Worm (Caenorhabditis elegans): Measurements from ENCODE around the gene R08D7.5.
"Not testable (repeated sequence)": the region's sequence is repeated elsewhere in the genome, so short reads cannot be mapped to it uniquely, and the experiment has no call there.

The R08D7.5 gene

DNA sequence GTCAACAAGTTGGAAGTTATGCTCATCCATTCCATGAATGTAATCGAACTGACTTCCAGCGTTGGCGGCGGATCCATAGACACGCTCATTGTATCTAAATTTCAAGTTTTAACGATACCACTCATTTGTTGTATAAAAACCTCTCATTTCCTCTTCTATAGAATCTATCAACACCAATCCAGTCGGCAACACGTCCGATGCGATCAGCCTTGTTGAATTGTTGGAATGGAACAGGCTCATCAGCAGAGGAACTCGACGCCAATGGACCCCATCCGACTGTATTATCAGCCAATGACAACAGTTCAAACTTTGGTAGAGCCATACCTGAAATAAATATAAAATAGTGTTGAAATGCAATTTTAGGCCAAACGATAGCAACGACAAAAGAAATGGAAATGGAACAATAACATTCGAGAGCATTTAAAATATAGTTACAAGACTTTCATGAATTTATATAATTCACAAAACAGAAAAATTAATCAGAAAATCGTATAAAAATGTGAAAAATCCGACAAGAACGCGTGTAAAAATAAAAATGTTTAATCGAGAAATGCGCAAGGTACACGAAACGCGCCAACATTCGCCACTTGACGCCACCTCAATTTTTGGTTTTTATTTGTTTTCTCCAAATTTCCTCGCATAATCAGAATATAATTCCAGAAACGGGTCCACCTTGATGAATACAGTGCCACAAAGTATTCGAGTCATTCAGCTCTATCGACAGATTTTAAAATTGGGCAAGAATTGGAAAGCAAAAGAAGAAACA lies 2.5 kb upstream of the R08D7.5 start, which contains the start of the genes eif-3.D and R08D7.4:
TSS of gene eif-3.D (minus strand) at position 324 of the 766 bp plus-strand sequence.
TSS of gene R08D7.4 (plus strand) at position 638 of the 766 bp plus-strand sequence.
- TF ChIP-seq unc-62 (GFP tag; optimal IDR thresholded peaks at IDR 0.05), result no peak

DNA sequence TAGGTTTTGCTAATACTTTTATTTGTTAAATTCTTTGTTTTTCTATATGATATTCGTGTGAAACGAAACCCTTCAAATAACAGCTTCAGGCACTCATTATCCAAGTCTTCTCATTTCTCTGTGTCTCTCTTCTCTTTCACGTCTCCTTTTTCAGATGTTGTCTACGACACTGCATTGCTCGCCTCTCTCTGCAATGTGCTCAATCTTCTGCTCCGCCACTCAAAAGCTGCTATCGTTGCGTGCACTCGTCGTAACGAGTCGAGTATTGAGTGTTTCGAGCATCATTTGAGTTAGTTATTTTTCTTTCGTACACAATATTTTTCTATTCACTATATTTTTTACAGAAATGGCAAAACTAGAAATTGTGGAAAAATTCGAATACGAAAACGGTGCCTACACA lies 763 bp upstream of the R08D7.5 start:
- no peak for TF ChIP-seq unc-62 (GFP tag; optimal IDR thresholded peaks at IDR 0.05)

DNA sequence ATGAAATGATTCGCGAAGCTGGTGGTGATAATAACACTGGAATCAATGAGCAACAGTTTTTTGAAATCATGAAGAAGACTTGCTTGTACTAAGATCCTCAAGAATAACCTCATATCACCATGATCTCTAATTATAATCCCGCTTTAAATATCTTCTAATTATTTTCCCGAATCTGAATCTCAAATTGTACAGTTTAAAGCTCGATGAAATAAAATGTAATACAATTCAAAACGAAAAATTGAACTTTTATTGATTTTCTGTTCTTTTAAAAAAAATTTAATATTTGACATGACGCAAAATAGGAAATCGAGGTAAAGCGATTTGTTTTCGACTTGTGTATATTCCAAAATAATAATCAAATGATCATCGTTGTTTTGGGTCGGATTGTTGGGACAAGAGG lies 909 bp downstream of the R08D7.5 start:
- TF ChIP-seq unc-62 (GFP tag; optimal IDR thresholded peaks at IDR 0.05), result no peak

DNA sequence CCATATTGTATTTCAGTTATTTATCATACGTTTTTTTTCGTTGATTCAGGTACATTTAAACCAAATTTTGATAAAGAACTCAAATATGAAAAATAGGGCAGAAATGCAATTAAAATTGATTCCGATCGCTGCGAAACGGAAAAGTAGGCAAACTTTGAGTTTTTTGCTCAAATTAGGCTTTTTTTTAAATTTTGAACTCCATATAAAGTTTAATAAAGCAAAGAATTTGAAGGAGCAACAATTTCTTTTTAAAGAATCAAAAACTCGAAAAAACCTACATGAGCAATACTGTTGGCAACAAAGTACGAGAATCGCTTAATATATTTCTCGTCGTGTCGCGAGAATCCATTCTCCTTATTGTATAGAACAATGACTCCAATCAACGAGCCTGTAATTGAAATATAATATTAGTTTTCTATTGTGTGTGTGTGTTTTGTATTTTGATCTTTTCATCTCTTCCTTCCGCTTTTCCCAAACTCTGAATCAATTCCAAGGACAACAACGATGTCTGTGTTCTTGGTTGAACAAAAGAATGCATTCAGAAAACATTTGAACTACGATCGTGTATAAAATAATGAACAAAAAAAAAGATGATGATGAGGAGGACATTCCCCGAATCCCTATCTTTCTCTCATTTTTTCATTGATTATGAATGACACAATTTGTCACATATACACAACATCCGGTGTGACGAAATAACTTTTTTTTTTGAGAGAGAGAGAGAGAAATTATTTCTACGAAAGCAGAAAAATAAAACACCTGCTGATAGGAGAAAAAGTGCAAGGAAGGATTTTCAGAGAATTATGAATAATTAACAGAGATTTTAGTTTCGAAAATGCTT lies 4.8 kb downstream of the R08D7.5 start:
- TF ChIP-seq unc-62 (GFP tag; optimal IDR thresholded peaks at IDR 0.05), result no peak

DNA sequence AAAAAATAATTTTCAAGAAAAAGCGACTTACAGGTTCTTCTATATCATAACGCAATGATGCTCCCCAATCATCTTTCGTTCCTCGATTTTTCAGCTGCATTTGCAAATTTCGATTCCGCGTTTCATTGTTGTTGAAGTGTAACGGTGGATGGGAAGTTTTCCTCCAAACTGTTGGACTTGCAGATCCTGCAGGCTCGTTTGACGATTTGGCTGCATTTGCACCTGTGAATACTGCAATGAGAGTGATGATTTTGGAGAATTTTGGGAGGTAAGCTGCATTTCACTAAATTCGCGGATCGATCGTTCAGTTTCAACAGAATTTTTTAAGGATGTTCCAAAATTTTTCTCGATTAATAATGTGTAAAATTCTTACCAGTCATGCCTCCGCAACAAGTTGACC lies 7.0 kb downstream of the R08D7.5 start:
- no peak for TF ChIP-seq unc-62 (GFP tag; optimal IDR thresholded peaks at IDR 0.05)

DNA sequence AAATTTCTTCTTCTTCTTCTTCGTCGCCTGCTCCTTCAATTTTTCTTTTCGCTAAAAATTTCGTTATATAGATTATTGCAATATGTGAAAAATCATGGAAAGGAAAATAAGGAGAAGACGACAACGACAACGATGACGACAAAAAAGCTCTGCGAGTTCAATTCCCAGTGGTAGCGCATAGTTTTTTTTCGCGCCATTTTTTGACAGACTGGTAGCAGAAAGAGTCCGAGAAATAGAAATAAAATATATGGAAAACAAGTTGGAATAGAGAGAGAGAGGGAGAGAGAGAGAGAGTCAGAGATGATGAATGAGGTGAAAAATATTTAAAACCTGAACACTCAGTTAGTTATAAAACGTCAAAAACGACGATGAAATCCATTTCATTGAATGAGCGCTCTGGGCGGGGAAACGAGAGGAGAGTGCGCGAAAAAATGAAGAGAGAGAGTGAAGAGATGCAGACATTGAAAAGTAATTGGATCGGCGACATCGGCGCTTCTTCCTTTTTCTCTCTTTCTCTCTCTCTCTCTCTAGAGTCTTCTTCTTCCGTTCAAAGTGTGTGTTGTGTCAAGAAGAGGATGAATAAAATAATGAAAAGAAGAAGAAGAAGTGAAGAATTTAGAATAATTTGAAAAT lies 8.0 kb downstream of the R08D7.5 start, which contains the start of gene pde-2:
TSS of gene pde-2 (minus strand) at position 51 of the 633 bp plus-strand sequence.
- no peak for TF ChIP-seq unc-62 (GFP tag; optimal IDR thresholded peaks at IDR 0.05)

DNA sequence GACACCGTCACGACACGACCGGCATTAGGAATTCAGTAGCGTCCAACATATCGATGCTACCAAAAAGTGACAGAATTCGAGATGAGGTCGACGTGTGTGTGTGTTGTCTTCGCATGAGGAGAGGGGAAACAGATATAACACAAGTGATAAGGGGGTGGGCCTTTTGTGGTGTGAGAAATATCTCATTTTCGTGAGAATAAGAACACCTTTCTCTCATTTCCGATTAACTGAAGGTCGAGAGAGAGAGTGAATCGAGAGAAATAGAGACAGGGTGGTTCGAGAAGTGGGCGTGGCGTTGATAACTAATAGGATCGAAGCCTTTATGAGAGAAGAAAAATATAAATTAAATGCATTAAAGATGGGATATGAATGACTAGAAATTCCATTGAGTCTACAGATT lies 9.2 kb downstream of the R08D7.5 start:
- no peak for TF ChIP-seq unc-62 (GFP tag; optimal IDR thresholded peaks at IDR 0.05)

DNA sequence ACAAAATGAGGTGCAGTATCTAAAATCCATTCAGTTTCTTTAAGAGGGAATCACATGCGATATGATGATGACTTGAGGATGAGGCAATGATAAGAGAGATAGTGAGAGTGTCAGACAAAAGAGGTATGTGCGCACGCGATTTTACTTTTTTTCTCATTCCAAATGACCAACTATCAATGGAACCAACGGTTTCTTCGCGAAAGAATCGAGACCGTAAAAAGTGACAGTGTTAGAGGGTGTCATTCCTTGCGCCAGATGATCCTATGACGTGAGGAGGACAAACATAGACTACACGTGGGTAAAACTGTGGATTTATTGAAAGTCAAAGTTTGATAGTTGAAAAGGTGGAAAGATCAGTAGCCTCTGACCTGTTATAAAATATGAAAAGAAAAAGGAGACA lies 9.9 kb downstream of the R08D7.5 start:
- no peak for TF ChIP-seq unc-62 (GFP tag; optimal IDR thresholded peaks at IDR 0.05)

DNA sequence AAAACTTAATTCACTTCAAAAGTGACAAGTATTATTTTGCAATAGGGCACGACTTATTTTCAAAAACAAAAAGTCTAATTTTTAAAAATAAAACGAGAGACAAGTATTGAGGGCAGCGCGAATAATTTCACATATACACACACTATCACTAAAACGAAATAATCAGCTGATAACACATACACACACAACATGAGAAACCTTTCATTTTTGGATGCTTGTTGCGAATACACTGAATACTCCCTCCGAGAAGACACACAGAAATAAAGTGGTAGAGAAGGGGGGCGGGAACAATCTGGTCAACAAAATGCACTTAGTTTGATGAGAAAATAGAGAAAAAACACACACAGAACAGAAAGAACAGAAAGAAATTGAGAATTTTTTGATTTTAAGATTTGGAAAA lies 10.5 kb downstream of the R08D7.5 start:
- TF ChIP-seq unc-62 (GFP tag; optimal IDR thresholded peaks at IDR 0.05), result no peak

DNA sequence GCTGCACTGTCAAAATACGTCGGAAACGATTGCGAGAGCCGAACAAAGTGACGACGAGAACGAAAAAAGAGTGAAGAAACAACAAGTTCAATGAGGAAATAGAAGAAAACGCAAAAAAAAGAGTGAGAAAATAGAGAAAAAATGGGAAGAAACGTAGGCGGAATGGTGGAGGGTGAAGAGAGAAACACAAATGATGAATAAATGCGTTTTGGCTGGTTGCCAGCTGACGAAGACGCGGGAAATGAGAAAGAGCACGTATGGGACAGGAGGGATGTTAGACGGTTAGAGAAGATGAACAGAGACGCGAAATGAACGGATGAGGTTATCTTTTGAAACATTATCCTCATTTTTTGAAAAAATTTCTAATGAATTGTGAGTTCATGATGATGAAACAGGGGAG lies 11.0 kb downstream of the R08D7.5 start:
- no peak for TF ChIP-seq unc-62 (GFP tag; optimal IDR thresholded peaks at IDR 0.05)

DNA sequence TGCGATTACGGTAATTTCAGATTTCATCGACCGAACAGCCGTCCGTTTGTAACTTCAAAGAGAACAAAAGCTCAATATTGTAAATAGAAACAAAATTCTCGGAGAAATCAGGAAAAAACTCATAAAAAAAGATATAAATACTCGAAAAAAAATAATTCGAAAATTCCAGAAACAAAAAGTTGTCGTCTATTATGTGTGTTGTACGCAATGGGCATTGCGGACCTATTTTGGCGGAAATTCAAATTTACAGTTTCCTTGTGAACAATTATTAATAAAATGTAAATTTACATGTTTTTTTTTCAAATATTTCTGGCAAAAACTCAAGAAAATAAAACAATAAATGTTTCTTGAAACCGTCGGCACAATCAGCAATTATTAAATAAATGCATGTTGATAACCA lies 11.5 kb downstream of the R08D7.5 start:
- TF ChIP-seq unc-62 (GFP tag; optimal IDR thresholded peaks at IDR 0.05), result no peak

DNA sequence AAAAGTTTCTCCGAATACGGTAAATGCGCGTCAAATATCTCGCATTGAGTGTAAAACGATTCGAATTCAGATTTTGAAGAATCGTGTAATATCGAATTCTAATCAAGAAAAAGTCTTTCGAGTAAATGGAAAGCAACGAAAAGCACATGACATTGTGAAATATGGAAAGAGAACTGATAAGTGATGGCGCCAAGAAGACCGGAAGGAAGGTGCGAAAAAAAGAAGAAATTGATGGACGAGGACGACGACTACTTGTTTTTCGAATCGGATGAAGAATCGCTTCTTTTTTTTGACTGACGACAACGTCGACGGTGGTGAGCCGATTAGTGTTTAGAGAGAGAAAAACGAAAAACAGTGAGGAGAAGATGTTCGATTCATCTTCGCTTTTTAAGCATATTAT lies 12.0 kb downstream of the R08D7.5 start:
- no peak for TF ChIP-seq unc-62 (GFP tag; optimal IDR thresholded peaks at IDR 0.05)

DNA sequence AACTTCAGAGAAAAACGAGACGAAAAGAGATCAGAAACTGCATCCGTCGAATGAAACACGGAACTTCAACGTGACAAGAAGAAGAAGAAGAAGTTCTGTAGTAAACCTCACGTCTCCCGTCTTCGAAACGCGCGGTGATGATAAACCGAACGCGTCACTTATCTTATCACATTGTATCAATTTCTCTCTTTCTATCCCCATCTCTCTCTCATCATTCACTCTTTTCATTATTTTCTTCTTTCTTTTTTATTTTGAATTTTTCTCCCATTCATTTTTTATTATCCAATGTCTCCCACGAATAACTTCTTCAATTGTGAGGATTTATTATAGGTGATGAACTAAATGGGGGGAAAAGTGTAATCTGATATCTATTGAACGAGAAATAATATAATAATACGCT lies 12.9 kb downstream of the R08D7.5 start:
- TF ChIP-seq unc-62 (GFP tag; optimal IDR thresholded peaks at IDR 0.05), result no peak

DNA sequence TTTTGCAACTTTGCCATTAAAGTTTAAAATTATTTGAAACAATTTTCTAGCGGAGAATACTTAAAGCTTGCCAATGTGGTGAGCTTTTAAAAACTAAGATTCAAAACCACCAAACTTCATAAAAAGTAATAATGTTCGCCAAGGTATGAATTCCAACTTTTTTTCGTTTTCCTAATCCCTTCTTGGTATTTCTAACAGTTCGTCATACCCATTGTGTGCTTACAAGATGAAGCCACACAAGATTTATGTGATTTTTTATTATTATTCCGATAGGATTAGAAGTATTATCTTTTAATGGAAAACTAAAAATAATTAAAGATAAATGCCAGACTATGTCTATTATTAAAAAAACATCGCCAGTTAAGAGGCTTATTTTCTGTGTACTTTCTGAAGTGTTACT lies 14.1 kb downstream of the R08D7.5 start:
- TF ChIP-seq unc-62 (GFP tag; optimal IDR thresholded peaks at IDR 0.05), result no peak

DNA sequence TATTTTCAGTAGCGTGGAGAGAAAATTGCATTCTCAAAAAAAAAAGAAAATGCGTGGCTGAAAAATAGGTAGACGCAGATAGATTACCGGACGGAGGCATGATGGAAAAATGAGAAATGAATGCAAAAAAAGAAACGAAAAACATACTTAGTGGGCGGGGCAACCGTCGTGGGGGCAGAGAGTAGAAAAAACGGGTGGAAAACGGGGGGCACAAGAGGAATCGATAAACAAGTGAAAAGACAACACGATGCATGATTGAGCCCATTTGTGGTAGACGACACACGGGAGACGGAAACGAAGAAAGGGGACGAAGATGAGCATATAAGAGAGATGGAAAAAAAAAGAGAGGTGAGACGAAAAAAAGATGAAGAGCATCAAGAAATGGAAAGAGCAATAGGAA lies 14.6 kb downstream of the R08D7.5 start:
- no peak for TF ChIP-seq unc-62 (GFP tag; optimal IDR thresholded peaks at IDR 0.05)

DNA sequence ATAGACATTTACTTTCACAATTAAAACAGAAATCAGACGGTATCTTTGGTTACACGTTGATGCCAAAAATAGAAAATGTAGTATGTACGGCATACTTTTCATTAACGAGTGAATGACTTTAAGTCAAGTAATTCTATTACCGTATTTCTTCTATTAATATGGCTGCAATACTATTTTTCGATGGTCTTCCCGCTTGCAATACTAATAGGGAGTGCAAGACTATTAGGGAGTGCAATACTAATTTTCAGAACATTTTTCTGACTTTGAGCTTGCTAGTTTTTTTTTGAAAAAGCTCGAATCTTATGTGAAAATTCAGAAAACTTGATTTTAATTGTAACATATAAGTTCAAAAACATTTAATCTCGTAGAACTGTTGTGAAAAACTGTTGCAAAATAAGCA lies 15.8 kb downstream of the R08D7.5 start, which contains the start of gene R08D7.7:
TSS of gene R08D7.7 (plus strand) at position 301 of the 400 bp plus-strand sequence.
- not testable (repeated sequence) for TF ChIP-seq unc-62 (GFP tag; optimal IDR thresholded peaks at IDR 0.05)

Measured in whole organism, dauer.